Worm (Caenorhabditis elegans) whole organism, L3 larva: ENCODE results near the gene dct-15.

Source experiments
- ZK546.5 ChIP-seq: sonication (generic microtip); optimal IDR thresholded peaks from 2 replicates; lab custom pipeline; 2017; ENCODE audit warnings: missing biosample characterization, missing genetic modification characterization
- ceh-16 ChIP-seq: sonication (generic microtip); optimal IDR thresholded peaks from 2 replicates; lab custom pipeline; 2017; ENCODE audit warnings: missing biosample characterization, missing genetic modification characterization
- ceh-82 ChIP-seq: fragments of 150-350 bp; optimal IDR thresholded peaks from 2 replicates; lab custom pipeline; 2014; ENCODE audit warnings: missing biosample characterization, missing genetic modification characterization
- ceh-9 ChIP-seq: sonication (generic microtip); optimal IDR thresholded peaks from 2 replicates; lab custom pipeline; 2018; ENCODE audit warnings: missing biosample characterization, missing genetic modification characterization
- egl-5 ChIP-seq: fragments of 150-350 bp; optimal IDR thresholded peaks from 2 replicates; lab custom pipeline; 2017; ENCODE audit warnings: missing biosample characterization, missing genetic modification reagents, missing genetic modification characterization, inconsistent platforms
- eor-1 ChIP-seq, 2 experiments: fragments of 150-350 bp; optimal IDR thresholded peaks; 2 replicates each; lab custom pipeline; 2014 to 2018; ENCODE audit warnings: missing biosample characterization in 2 of 2, missing genetic modification characterization in 2 of 2
- lin-39 ChIP-seq: fragments of 150-350 bp; optimal IDR thresholded peaks from 2 replicates; lab custom pipeline; 2018; ENCODE audit warnings: missing biosample characterization, missing genetic modification reagents, missing genetic modification characterization
- nhr-25 ChIP-seq: sonication (generic microtip); optimal IDR thresholded peaks from 2 replicates; lab custom pipeline; 2017; ENCODE audit warnings: missing biosample characterization, missing genetic modification characterization
- unc-62 ChIP-seq: fragments of 150-350 bp; sonication (generic microtip); optimal IDR thresholded peaks from 4 replicates; lab custom pipeline; 2014; ENCODE audit warnings: missing biosample characterization, missing genetic modification reagents, missing genetic modification characterization

ce11 chrIV:9846574-9846973 lies 36.0 kb upstream of the dct-15 start, which contains the start of gene K07F5.6:
- TF ChIP-seq unc-62 (GFP tag; lab: Kevin White, UChicago) (no peak), ceh-9 (tag; lab: Kevin White, UChicago) (no peak), ceh-82 (no peak), lin-39 (tag; lab: Kevin White, UChicago) (no peak), ceh-16 (tag; lab: Kevin White, UChicago) (no peak), ZK546.5 (tag; lab: Kevin White, UChicago) (no peak), eor-1 (tag; optimal IDR thresholded peaks at IDR 0.05; lab: Kevin White, UChicago) (no peak), nhr-25 (no peak), egl-5 (tag; lab: Kevin White, UChicago) (no peak)
